Worm (Caenorhabditis elegans) whole organism, L4 larva: ENCODE data around the gene T16G12.12.

Experiments used
- D1046.2 ChIP-seq: fragments of 200-800 bp; sonication (Bioruptor generic); IDR thresholded peaks from 2 replicates; pipeline ENCODE4 v1.3.6; 2022; ENCODE audit warnings: missing genetic modification characterization, missing compliant biosample characterization
- F37D6.2 ChIP-seq: sonication (generic microtip); optimal IDR thresholded peaks from 2 replicates; lab custom pipeline; 2016; ENCODE audit warnings: mild to moderate bottlenecking, missing genetic modification characterization, missing compliant biosample characterization
- Y105C5A.15 ChIP-seq: fragments of 200-800 bp; sonication (Bioruptor generic); IDR thresholded peaks from 2 replicates; pipeline ENCODE4 v1.3.6; 2022; ENCODE audit warnings: missing genetic modification characterization, missing compliant biosample characterization
- Y5F2A.4 ChIP-seq: fragments of 200-800 bp; sonication (Bioruptor generic); optimal IDR thresholded peaks from 2 replicates; lab custom pipeline; 2018; ENCODE audit warnings: mild to moderate bottlenecking, missing genetic modification characterization, missing compliant biosample characterization
- aha-1 ChIP-seq: fragments of 150-350 bp; peaks from one replicate; lab custom pipeline; 2014; ENCODE audit warnings: missing biosample characterization, missing genetic modification characterization
- ama-1 ChIP-seq: fragments of 150-350 bp; optimal IDR thresholded peaks from 2 replicates; lab custom pipeline; 2014; ENCODE audit warnings: inconsistent platforms, mixed read lengths
- ceh-62 ChIP-seq: sonication (generic microtip); optimal IDR thresholded peaks from 2 replicates; lab custom pipeline; 2017; ENCODE audit warnings: missing biosample characterization, missing genetic modification characterization
- ces-1 ChIP-seq: fragments of 150-350 bp; sonication (generic microtip); optimal IDR thresholded peaks from 4 replicates; lab custom pipeline; 2014; ENCODE audit warnings: missing biosample characterization, missing genetic modification reagents, missing genetic modification characterization
- dve-1 ChIP-seq: sonication (generic microtip); optimal IDR thresholded peaks from 2 replicates; lab custom pipeline; 2017; ENCODE audit warnings: antibody characterized with exemption, mild to moderate bottlenecking, missing genetic modification characterization, missing compliant biosample characterization; ENCODE audit not compliant: insufficient read depth
- egl-43 ChIP-seq: fragments of 200-800 bp; sonication (Bioruptor generic); IDR thresholded peaks from 2 replicates; pipeline ENCODE4 v1.3.6; 2022; ENCODE audit warnings: missing genetic modification reagents, missing genetic modification characterization, missing compliant biosample characterization
- fkh-10 ChIP-seq: fragments of 150-350 bp; optimal IDR thresholded peaks from 2 replicates; lab custom pipeline; 2014; ENCODE audit warnings: missing biosample characterization, missing genetic modification reagents, missing genetic modification characterization
- gei-8 ChIP-seq: fragments of 200-800 bp; sonication (Bioruptor generic); optimal IDR thresholded peaks from 2 replicates; lab custom pipeline; 2018; ENCODE audit warnings: mild to moderate bottlenecking, missing genetic modification characterization, missing compliant biosample characterization
- hlh-11 ChIP-seq: fragments of 200-800 bp; sonication (Bioruptor generic); optimal IDR thresholded peaks from 2 replicates; lab custom pipeline; 2018; ENCODE audit warnings: mild to moderate bottlenecking, missing genetic modification characterization, missing compliant biosample characterization
- hlh-30 ChIP-seq: sonication (generic microtip); optimal IDR thresholded peaks from 2 replicates; lab custom pipeline; 2017; ENCODE audit warnings: antibody characterized with exemption, mild to moderate bottlenecking, missing genetic modification characterization, missing compliant biosample characterization; ENCODE audit not compliant: insufficient read depth
- hmg-1.1 ChIP-seq: fragments of 200-800 bp; sonication (Bioruptor generic); IDR thresholded peaks from 2 replicates; pipeline ENCODE4 v1.3.6; 2022; ENCODE audit warnings: missing genetic modification reagents, missing genetic modification characterization, missing compliant biosample characterization
- jun-1 ChIP-seq: fragments of 150-350 bp; optimal IDR thresholded peaks from 2 replicates; lab custom pipeline; 2014; ENCODE audit warnings: missing biosample characterization, missing genetic modification reagents, missing genetic modification characterization
- lin-38 ChIP-seq: fragments of 200-800 bp; sonication (Bioruptor generic); IDR thresholded peaks from 2 replicates; pipeline ENCODE4 v1.3.6; 2022; ENCODE audit warnings: missing genetic modification reagents, missing genetic modification characterization, missing compliant biosample characterization
- lin-39 ChIP-seq: fragments of 150-350 bp; optimal IDR thresholded peaks from 2 replicates; lab custom pipeline; 2014; ENCODE audit warnings: missing biosample characterization, missing genetic modification reagents, missing genetic modification characterization
- lsy-2 ChIP-seq, 2 experiments: fragments of 150-350 bp in 1 of 2; sonication (generic microtip) in 1 of 2; optimal IDR thresholded peaks; 2 replicates each; lab custom pipeline; 2014 to 2017; ENCODE audit warnings: missing biosample characterization in 2 of 2, missing genetic modification characterization in 2 of 2
- mdl-1 ChIP-seq, 2 experiments: fragments of 150-350 bp in 1 of 2; sonication (generic microtip) in 1 of 2; optimal IDR thresholded peaks; 2 replicates each; lab custom pipeline; 2014 to 2017; ENCODE audit warnings: missing biosample characterization in 2 of 2, missing genetic modification characterization in 2 of 2
- mep-1 ChIP-seq: fragments of 150-350 bp; sonication (generic microtip); optimal IDR thresholded peaks from 3 replicates; lab custom pipeline; 2014; ENCODE audit warnings: missing biosample characterization, missing genetic modification characterization
- mes-2 ChIP-seq: sonication (generic microtip); optimal IDR thresholded peaks from 2 replicates; lab custom pipeline; 2016; ENCODE audit warnings: missing genotype, mild to moderate bottlenecking, missing genetic modification characterization, missing compliant biosample characterization; ENCODE audit not compliant: poor library complexity, severe bottlenecking
- mxl-3 ChIP-seq: fragments of 200-800 bp; sonication (Bioruptor generic); optimal IDR thresholded peaks from 2 replicates; lab custom pipeline; 2018; ENCODE audit warnings: mild to moderate bottlenecking, missing genetic modification characterization, missing compliant biosample characterization
- nhr-10 ChIP-seq: fragments of 150-350 bp; optimal IDR thresholded peaks from 2 replicates; lab custom pipeline; 2014; ENCODE audit warnings: missing biosample characterization, missing genetic modification characterization
- nhr-102 ChIP-seq: sonication (generic microtip); optimal IDR thresholded peaks from 2 replicates; lab custom pipeline; 2016; ENCODE audit warnings: mild to moderate bottlenecking, missing genetic modification characterization, moderate library complexity, missing compliant biosample characterization
- nhr-28 ChIP-seq: fragments of 150-350 bp; optimal IDR thresholded peaks from 2 replicates; lab custom pipeline; 2014; ENCODE audit warnings: missing biosample characterization, missing genetic modification characterization
- nhr-42 ChIP-seq: fragments of 200-800 bp; sonication (Bioruptor generic); IDR thresholded peaks from 2 replicates; pipeline ENCODE4 v1.3.6; 2022; ENCODE audit warnings: missing genetic modification characterization, missing compliant biosample characterization
- pha-4 ChIP-seq, 2 experiments: fragments of 150-350 bp in 1 of 2; fragments of 200-800 bp in 1 of 2; sonication (Bioruptor generic) in 1 of 2; IDR thresholded peaks in 1 of 2; optimal IDR thresholded peaks in 1 of 2; 2 replicates each; pipeline versions ENCODE4 v1.3.6 to Lab custom; 2014 to 2022; ENCODE audit warnings: missing genetic modification characterization in 2 of 2, missing genetic modification reagents in 2 of 2, missing biosample characterization in 1 of 2, missing compliant biosample characterization in 1 of 2
- php-3 ChIP-seq: fragments of 200-800 bp; sonication (Bioruptor generic); IDR thresholded peaks from 2 replicates; pipeline ENCODE4 v1.3.6; 2022; ENCODE audit warnings: missing genetic modification reagents, missing genetic modification characterization, missing compliant biosample characterization
- rbr-2 ChIP-seq: sonication (generic microtip); optimal IDR thresholded peaks from 2 replicates; lab custom pipeline; 2016; ENCODE audit warnings: missing genotype, missing genetic modification characterization, missing compliant biosample characterization
- snpc-4 ChIP-seq: fragments of 150-350 bp; optimal IDR thresholded peaks from 2 replicates; lab custom pipeline; 2014; ENCODE audit warnings: missing biosample characterization, missing genetic modification characterization
- spr-3 ChIP-seq: fragments of 200-800 bp; sonication (Bioruptor generic); optimal IDR thresholded peaks from 2 replicates; lab custom pipeline; 2018; ENCODE audit warnings: mild to moderate bottlenecking, missing genetic modification characterization, missing compliant biosample characterization
- tag-97 ChIP-seq: fragments of 200-800 bp; sonication (Bioruptor generic); IDR thresholded peaks from 2 replicates; pipeline ENCODE4 v1.3.6; 2022; ENCODE audit warnings: missing genetic modification characterization, missing compliant biosample characterization
- unc-62 ChIP-seq, 3 experiments: fragments of 150-350 bp in 1 of 3; sonication (generic microtip); optimal IDR thresholded peaks in 2 of 3; peaks in 1 of 3; 1 replicate in 1 of 3; 2 replicates in 2 of 3; lab custom pipeline; 2014 to 2017; ENCODE audit warnings: missing biosample characterization in 3 of 3, missing genetic modification characterization in 3 of 3, missing genetic modification reagents in 3 of 3, missing genotype in 1 of 3
- zfp-2 ChIP-seq: sonication (generic microtip); optimal IDR thresholded peaks from 2 replicates; lab custom pipeline; 2016; ENCODE audit warnings: mild to moderate bottlenecking, missing genetic modification characterization, missing compliant biosample characterization

T16G12.12 gene

DNA sequence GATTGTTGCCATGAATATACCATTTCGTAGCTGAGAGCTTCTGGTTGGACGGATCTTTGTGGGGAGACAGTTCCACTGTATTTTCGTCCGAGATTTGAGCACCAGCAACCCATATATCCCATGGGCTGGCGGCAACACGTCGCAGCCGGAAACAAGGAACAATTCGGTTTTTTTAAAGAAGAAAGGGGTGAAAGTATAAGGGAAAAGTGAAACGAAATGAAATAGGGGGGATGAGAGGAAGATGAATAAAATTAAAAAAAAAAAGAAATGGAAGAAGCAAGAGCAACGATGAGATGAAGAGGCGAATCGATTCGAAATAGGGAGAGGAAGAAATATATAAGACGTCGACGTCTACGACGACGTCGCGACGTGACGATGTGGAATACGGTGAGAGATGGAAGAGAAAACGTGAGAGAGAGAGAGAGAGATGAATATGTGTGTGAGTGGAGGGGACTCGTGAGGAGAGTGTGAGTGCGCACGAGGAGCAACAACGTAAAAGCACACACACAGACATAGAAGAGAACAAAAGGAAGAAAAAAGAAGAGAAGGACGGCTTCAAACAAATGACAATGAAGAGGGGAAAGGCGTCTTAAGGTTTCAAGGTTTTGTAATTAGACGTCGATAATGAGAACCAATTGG is 36.9 kb upstream of the T16G12.12 start, which contains the start of gene rgs-1:
rgs-1 (minus strand) TSS at position 146 of the 639 bp plus-strand sequence.
- no peak for TF ChIP-seq nhr-42 (GFP tag; lab: Robert Waterston, UW)
- TF ChIP-seq rbr-2 (tag; lab: Kevin White, UChicago) = peak; percentile 56
- no peak for TF ChIP-seq tag-97 (GFP tag; lab: Robert Waterston, UW)
- TF ChIP-seq fkh-10 (GFP tag; lab: Kevin White, UChicago) = peak; percentile 37
- peak; percentile 64 for TF ChIP-seq hmg-1.1 (GFP tag; lab: Robert Waterston, UW)
- TF ChIP-seq nhr-102 (tag; lab: Kevin White, UChicago) = no peak
- TF ChIP-seq php-3 (GFP tag; lab: Robert Waterston, UW) = no peak
- no peak for TF ChIP-seq Y105C5A.15 (GFP tag; lab: Robert Waterston, UW)
- no peak for TF ChIP-seq zfp-2 (tag; lab: Kevin White, UChicago)
- no peak for TF ChIP-seq lin-39 (tag; lab: Kevin White, UChicago)
- peak in 1 of 2 experiments; percentile 95 for TF ChIP-seq unc-62 (GFP tag; optimal IDR thresholded peaks at IDR 0.05 in 1 of 2; lab: Kevin White, UChicago)
- TF ChIP-seq unc-62 (tag; optimal IDR thresholded peaks at IDR 0.05; lab: Kevin White, UChicago) = no peak
- TF ChIP-seq lsy-2 (tag; optimal IDR thresholded peaks at IDR 0.05; lab: Kevin White, UChicago) = peak; percentile 45 to 53
- TF ChIP-seq hlh-30 (tag; lab: Kevin White, UChicago) = peak; percentile 89
- TF ChIP-seq mdl-1 (tag; optimal IDR thresholded peaks at IDR 0.05; lab: Kevin White, UChicago) = peak in 1 of 2 experiments; percentile 85
- peak; percentile 32 for TF ChIP-seq aha-1 (tag; lab: Kevin White, UChicago)

DNA sequence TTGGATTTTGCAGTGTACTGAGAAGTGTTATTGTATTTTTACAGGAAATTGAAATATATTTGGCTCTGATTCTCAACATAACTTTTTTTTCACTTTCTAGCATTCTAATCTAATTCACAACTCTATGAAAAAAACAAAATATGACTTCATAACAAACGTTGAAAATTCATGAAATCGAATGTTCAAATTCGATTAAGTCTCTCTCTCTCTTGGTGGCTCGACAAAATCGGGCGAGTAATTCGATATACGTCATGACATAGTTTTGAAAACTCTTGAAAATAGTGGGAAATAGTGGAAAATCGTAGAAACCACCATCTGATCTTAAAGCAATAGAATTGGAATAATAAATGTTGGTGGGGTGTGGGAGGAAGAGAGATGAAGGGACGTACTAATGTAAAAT is 35.4 kb upstream of the T16G12.12 start:
- no peak for TF ChIP-seq mep-1 (tag; lab: Kevin White, UChicago)
- no peak for TF ChIP-seq egl-43 (GFP tag; lab: Robert Waterston, UW)
- no peak for TF ChIP-seq fkh-10 (GFP tag; lab: Kevin White, UChicago)
- TF ChIP-seq snpc-4 (tag; lab: Kevin White, UChicago) = no peak
- TF ChIP-seq ces-1 (GFP tag; lab: Kevin White, UChicago) = no peak
- no peak for TF ChIP-seq hlh-11

DNA sequence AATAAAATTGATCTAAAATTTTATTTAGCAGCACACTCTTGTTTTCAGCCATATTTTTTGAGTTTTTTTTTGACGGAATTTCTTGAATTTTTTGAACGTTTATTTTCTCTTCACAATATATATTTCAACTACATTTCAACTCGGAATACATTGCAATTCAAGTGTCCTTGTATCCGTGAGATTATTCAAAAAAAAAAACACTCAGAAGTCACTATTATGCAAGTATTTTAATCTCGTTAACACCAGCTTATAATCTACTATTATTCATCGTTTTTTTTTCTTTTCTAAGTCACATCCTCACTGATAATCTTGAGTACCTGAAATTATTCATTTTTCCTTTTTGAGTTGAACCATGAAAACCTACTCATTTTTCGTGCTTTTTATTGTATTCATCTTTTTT is 30.0 kb upstream of the T16G12.12 start, which contains the start of gene ins-21:
ins-21 (plus strand) TSS at position 301 of the 400 bp plus-strand sequence.
- TF ChIP-seq pha-4 (GFP tag; IDR thresholded peaks at IDR 0.05; lab: Robert Waterston, UW) (no peak), pha-4 (tag; optimal IDR thresholded peaks at IDR 0.05; lab: Kevin White, UChicago) (no peak), jun-1 (tag; lab: Kevin White, UChicago) (no peak), Y5F2A.4 (GFP tag; lab: Kevin White, UChicago) (no peak), ceh-62 (no peak), mes-2 (tag; lab: Kevin White, UChicago) (no peak), lin-38 (no peak), nhr-10 (tag; lab: Kevin White, UChicago) (no peak), mxl-3 (GFP tag; lab: Kevin White, UChicago) (no peak), nhr-102 (tag; lab: Kevin White, UChicago) (no peak), ama-1 (lab: Kevin White, UChicago) (no peak), gei-8 (GFP tag; lab: Kevin White, UChicago) (no peak), Y105C5A.15 (GFP tag; lab: Robert Waterston, UW) (no peak), lsy-2 (tag; optimal IDR thresholded peaks at IDR 0.05; lab: Kevin White, UChicago) (no peak), F37D6.2 (tag; lab: Kevin White, UChicago) (no peak), nhr-28 (tag; lab: Kevin White, UChicago) (no peak), spr-3 (GFP tag; lab: Kevin White, UChicago) (no peak), D1046.2 (GFP tag; lab: Robert Waterston, UW) (no peak), dve-1 (no peak)
